Worm (Caenorhabditis elegans) whole organism, L4/young adult: Measurements from ENCODE around the gene mvk-1.

Experiments used
- W03F9.2 ChIP-seq: fragments of 150-350 bp; optimal IDR thresholded peaks from 2 replicates; lab custom pipeline; 2014; ENCODE audit warnings: missing biosample characterization, missing genetic modification characterization
- dao-5 ChIP-seq: sonication (generic microtip); optimal IDR thresholded peaks from 2 replicates; lab custom pipeline; 2016; ENCODE audit warnings: missing genotype, missing genetic modification characterization, moderate library complexity, missing compliant biosample characterization
- him-1 ChIP-seq: sonication (generic microtip); optimal IDR thresholded peaks from 2 replicates; lab custom pipeline; 2016; ENCODE audit warnings: missing genotype, missing genetic modification reagents, missing genetic modification characterization, missing compliant biosample characterization

DNA sequence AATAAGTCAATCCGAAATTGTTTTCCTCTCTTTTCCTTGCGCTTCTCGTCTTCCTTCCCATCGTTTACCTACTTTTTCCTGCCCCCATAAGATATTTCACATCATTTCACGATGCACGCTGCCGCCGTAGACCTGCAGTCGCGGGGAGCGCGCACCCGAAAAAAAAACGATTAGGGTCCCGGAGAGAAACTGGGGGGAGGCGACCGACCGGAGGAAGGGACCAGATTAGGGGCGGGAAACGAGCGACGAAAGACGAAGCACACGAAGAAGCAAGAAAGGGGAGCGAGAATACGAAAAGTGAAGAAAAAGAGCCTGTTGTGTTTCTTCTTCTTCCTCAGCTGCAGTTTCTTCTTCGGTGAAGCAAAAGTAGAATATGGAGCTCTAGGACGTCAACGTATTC is 867 bp downstream of the mvk-1 start:
- TF ChIP-seq dao-5 (tag; lab: Kevin White, UChicago) (no peak), W03F9.2 (no peak), him-1 (tag; lab: Kevin White, UChicago) (peak; percentile 30)
